Worm (Caenorhabditis elegans) whole organism, L1 larva: ENCODE measurements around the gene grl-6.

Experiments used
- aly-2 ChIP-seq: fragments of 150-350 bp; optimal IDR thresholded peaks from 2 replicates; lab custom pipeline; 2014; ENCODE audit warnings: missing biosample characterization, missing genetic modification characterization
- ama-1 ChIP-seq: fragments of 150-350 bp; optimal IDR thresholded peaks from 2 replicates; lab custom pipeline; 2014
- blmp-1 ChIP-seq: fragments of 150-350 bp; optimal IDR thresholded peaks from 2 replicates; lab custom pipeline; 2014; ENCODE audit warnings: missing biosample characterization, missing genetic modification characterization
- mdl-1 ChIP-seq, 2 experiments: fragments of 150-350 bp; optimal IDR thresholded peaks; 2 replicates each; lab custom pipeline; 2014 to 2017; ENCODE audit warnings: missing biosample characterization in 2 of 2, missing genetic modification characterization in 2 of 2, inconsistent platforms in 1 of 2
- nhr-12 ChIP-seq: sonication (generic microtip); optimal IDR thresholded peaks from 2 replicates; lab custom pipeline; 2017; ENCODE audit warnings: missing biosample characterization, missing genetic modification characterization
- nhr-85 ChIP-seq: sonication (generic microtip); peaks from one replicate; lab custom pipeline; 2016; ENCODE audit warnings: missing genetic modification characterization, inconsistent platforms, missing compliant biosample characterization
- pax-3 ChIP-seq: fragments of 200-800 bp; sonication (Bioruptor generic); optimal IDR thresholded peaks from 2 replicates; lab custom pipeline; 2018; ENCODE audit warnings: mild to moderate bottlenecking, missing genetic modification characterization, moderate library complexity, missing compliant biosample characterization
- rnt-1 ChIP-seq: sonication (generic microtip); optimal IDR thresholded peaks from 2 replicates; lab custom pipeline; 2016; ENCODE audit warnings: mild to moderate bottlenecking, missing genetic modification characterization, moderate library complexity, missing compliant biosample characterization
- skn-1 ChIP-seq: fragments of 150-350 bp; optimal IDR thresholded peaks from 2 replicates; lab custom pipeline; 2014; ENCODE audit warnings: missing biosample characterization, missing genetic modification characterization
- unc-130 ChIP-seq: fragments of 150-350 bp; optimal IDR thresholded peaks from 2 replicates; lab custom pipeline; 2017; ENCODE audit warnings: missing biosample characterization, missing genetic modification characterization, inconsistent platforms
- unc-86 ChIP-seq: sonication (generic microtip); optimal IDR thresholded peaks from 2 replicates; lab custom pipeline; 2016; ENCODE audit warnings: missing genetic modification characterization, missing compliant biosample characterization
- xbp-1 ChIP-seq: sonication (generic microtip); optimal IDR thresholded peaks from 2 replicates; lab custom pipeline; 2016; ENCODE audit warnings: missing genetic modification characterization, missing compliant biosample characterization

- TF ChIP-seq ama-1 (lab: Kevin White, UChicago) (no peak), blmp-1 (tag; lab: Kevin White, UChicago) (no peak), pax-3 (no peak), nhr-85 (no peak), xbp-1 (no peak), skn-1 (tag; lab: Kevin White, UChicago) (no peak), nhr-12 (tag; lab: Kevin White, UChicago) (no peak), aly-2 (no peak), unc-130 (tag; lab: Kevin White, UChicago) (no peak), mdl-1 (tag; optimal IDR thresholded peaks at IDR 0.05; lab: Kevin White, UChicago) (no peak), unc-86 (tag; lab: Kevin White, UChicago) (no peak), rnt-1 (no peak)
These were observed 5.5 kb downstream of the grl-6 start for ce11 chrX:6445239-6445638.
